Worm (Caenorhabditis elegans): ENCODE data around the gene srbc-39.

- TF ChIP-seq flt-1 (GFP tag; IDR thresholded peaks at IDR 0.05) (no peak), ztf-29 (GFP tag; IDR thresholded peaks at IDR 0.05) (no peak), cog-1 (tag; optimal IDR thresholded peaks at IDR 0.05) (no peak), tab-1 (GFP tag; IDR thresholded peaks at IDR 0.05) (no peak), med-1 (GFP tag; optimal IDR thresholded peaks at IDR 0.05; ENCODE audit: insufficient read depth) (no peak), klf-2 (GFP tag; conservative IDR thresholded peaks at IDR 0.05) (no peak), ztf-23 (GFP tag; IDR thresholded peaks at IDR 0.05) (no peak), ref-1 (GFP tag; conservative IDR thresholded peaks at IDR 0.05) (no peak)
Observed at ce11 chrV:702260-702659, 6.6 kb upstream of the srbc-39 start, which contains the start of gene srbc-37.

Measured in whole organism, midembryonic.